Worm (Caenorhabditis elegans) whole organism, midembryonic: ENCODE data around the gene Y73B6BL.270.

Experiments
- T22C8.4 ChIP-seq: fragments of 200-800 bp; sonication (Bioruptor generic); IDR thresholded peaks from 2 replicates; pipeline ENCODE4 v1.3.6; 2022; ENCODE audit warnings: missing genetic modification characterization, missing compliant biosample characterization
- cog-1 ChIP-seq: sonication (generic microtip); optimal IDR thresholded peaks from 2 replicates; lab custom pipeline; 2016; ENCODE audit warnings: missing genetic modification characterization, missing compliant biosample characterization
- flt-1 ChIP-seq: fragments of 200-800 bp; sonication (Bioruptor generic); IDR thresholded peaks from 2 replicates; pipeline ENCODE4 v1.3.6; 2022; ENCODE audit warnings: missing genetic modification characterization, missing compliant biosample characterization
- klf-2 ChIP-seq: fragments of 200-800 bp; sonication (Bioruptor generic); conservative IDR thresholded peaks from 2 replicates; pipeline ENCODE4 v1.3.6; 2022; ENCODE audit warnings: missing genetic modification reagents, missing genetic modification characterization, missing compliant biosample characterization
- med-1 ChIP-seq: sonication (generic microtip); optimal IDR thresholded peaks from 2 replicates; lab custom pipeline; 2017; ENCODE audit warnings: missing genetic modification characterization, mild to moderate bottlenecking, missing compliant biosample characterization, antibody characterized with exemption, missing genetic modification reagents; ENCODE audit not compliant: insufficient read depth
- ref-1 ChIP-seq: fragments of 200-800 bp; sonication (Bioruptor generic); conservative IDR thresholded peaks from 2 replicates; pipeline ENCODE4 v1.3.6; 2022; ENCODE audit warnings: missing genetic modification reagents, missing genetic modification characterization, missing compliant biosample characterization
- tab-1 ChIP-seq: fragments of 200-800 bp; sonication (Bioruptor generic); IDR thresholded peaks from 2 replicates; pipeline ENCODE4 v1.3.6; 2022; ENCODE audit warnings: missing genetic modification characterization, missing compliant biosample characterization
- ztf-23 ChIP-seq: fragments of 200-800 bp; sonication (Bioruptor generic); IDR thresholded peaks from 2 replicates; pipeline ENCODE4 v1.3.6; 2022; ENCODE audit warnings: missing genetic modification reagents, missing genetic modification characterization, missing compliant biosample characterization
- ztf-29 ChIP-seq: fragments of 200-800 bp; sonication (Bioruptor generic); IDR thresholded peaks from 2 replicates; pipeline ENCODE4 v1.3.6; 2022; ENCODE audit warnings: missing genetic modification reagents, missing genetic modification characterization, missing compliant biosample characterization

The Y73B6BL.270 gene

DNA sequence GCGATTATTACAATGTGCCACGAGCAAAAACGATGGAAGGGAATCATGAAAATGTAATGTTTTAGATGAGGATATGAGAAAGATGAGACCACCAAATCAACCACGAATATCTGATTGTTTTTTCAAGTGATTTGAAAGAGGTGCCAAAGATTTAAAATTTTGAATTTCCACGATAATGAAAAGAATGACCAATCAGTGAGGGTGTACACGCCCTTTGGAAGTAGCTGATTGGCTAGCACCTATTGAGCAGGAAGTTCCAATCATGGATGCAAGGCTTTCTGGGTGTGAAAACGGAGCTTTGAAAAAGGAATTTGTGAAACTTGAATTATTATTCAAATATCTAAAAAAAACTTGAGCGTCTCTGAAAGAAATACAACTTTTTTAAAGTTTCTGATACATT, 26.4 kb downstream of the Y73B6BL.270 start:
- no peak for TF ChIP-seq ztf-23 (GFP tag; lab: Robert Waterston, UW)
- no peak for TF ChIP-seq cog-1 (tag; lab: Kevin White, UChicago)
- TF ChIP-seq med-1 (GFP tag; lab: Kevin White, UChicago): no peak
- no peak for TF ChIP-seq T22C8.4 (GFP tag; lab: Robert Waterston, UW)
- no peak for TF ChIP-seq tab-1 (GFP tag; lab: Robert Waterston, UW)
- TF ChIP-seq ref-1: no peak
- TF ChIP-seq flt-1: no peak
- TF ChIP-seq ztf-29: no peak
- no peak for TF ChIP-seq klf-2 (GFP tag; lab: Robert Waterston, UW)

DNA sequence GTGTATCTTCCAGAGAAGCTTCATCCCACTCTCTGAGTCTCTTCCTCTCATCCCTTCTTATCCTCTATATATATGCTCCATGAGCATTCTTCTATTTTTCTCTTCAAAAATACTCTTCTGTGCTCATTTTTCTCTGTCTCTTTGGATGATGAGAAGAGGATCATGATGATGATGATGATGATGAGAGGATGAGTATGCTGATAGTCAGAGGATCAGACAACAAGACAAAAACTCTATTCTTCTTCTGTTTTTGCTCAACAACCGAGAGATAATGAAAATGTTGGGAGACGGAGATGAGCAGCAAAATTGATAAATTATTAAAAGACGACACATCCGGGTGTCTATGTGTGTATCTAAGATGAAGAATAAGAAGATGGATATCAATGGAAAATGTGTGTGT, 28.2 kb downstream of the Y73B6BL.270 start:
- no peak for TF ChIP-seq ztf-29
- TF ChIP-seq tab-1 (GFP tag; lab: Robert Waterston, UW): no peak
- no peak for TF ChIP-seq T22C8.4 (GFP tag; lab: Robert Waterston, UW)
- no peak for TF ChIP-seq med-1 (GFP tag; lab: Kevin White, UChicago)
- TF ChIP-seq ztf-23 (GFP tag; lab: Robert Waterston, UW): no peak
- TF ChIP-seq cog-1 (tag; lab: Kevin White, UChicago): no peak
- no peak for TF ChIP-seq flt-1
- no peak for TF ChIP-seq klf-2 (GFP tag; lab: Robert Waterston, UW)
- TF ChIP-seq ref-1: no peak

DNA sequence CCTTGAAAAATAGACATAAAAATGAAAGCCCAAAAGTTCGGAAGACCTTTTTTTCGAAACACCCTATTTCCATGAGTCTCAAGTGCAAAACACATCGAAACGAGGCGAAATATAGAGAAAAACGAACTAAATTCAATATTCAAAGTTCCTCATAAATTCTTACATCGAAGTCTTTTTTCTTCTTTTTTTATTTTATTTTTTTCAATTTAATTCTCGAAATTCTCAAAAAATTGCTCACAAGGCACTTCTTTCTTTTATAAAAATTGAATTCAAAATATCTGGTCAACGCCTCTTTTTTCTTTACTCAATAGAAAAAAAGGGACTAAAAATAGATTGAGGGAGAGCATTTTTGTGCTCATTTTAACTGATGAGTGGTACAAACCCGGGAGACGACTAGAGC, 30.0 kb downstream of the Y73B6BL.270 start:
- TF ChIP-seq tab-1 (GFP tag; lab: Robert Waterston, UW) (no peak), ztf-29 (no peak), cog-1 (tag; lab: Kevin White, UChicago) (no peak), ref-1 (no peak), med-1 (GFP tag; lab: Kevin White, UChicago) (no peak), T22C8.4 (GFP tag; lab: Robert Waterston, UW) (no peak), klf-2 (GFP tag; lab: Robert Waterston, UW) (no peak), flt-1 (no peak), ztf-23 (GFP tag; lab: Robert Waterston, UW) (no peak)

DNA sequence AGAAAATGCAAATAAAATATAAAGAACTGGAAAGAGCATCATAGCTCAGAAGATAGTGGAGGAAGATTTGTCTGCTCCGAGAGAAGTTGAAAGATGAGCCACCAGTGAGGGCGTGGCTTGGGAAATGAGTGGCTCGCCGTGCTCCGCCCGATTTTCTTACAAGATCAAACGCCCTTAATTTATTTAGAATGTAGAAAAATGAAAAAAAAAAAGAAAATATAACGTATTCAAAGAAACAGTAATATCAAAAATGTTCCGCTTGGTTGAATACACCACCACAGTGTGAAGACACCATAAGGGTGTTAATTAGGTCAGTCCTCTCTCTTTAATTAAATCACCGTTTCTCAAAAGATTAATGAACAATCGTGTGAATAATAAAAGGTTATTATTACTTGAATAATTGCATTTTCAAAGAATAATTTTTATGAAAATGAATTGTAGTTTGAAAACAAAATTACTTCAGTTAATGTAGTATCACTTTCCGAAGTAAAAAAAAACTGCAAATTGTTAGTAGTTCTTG, 37.3 kb downstream of the Y73B6BL.270 start, which contains the start of gene sfrp-1:
Gene sfrp-1 (minus strand): TSS at position 51 of the 520 bp plus-strand sequence.
- TF ChIP-seq cog-1 (tag; lab: Kevin White, UChicago): no peak
- TF ChIP-seq T22C8.4 (GFP tag; lab: Robert Waterston, UW): no peak
- TF ChIP-seq ztf-23 (GFP tag; lab: Robert Waterston, UW): no peak
- no peak for TF ChIP-seq tab-1 (GFP tag; lab: Robert Waterston, UW)
- TF ChIP-seq ztf-29: no peak
- TF ChIP-seq klf-2 (GFP tag; lab: Robert Waterston, UW): no peak
- TF ChIP-seq med-1 (GFP tag; lab: Kevin White, UChicago): no peak
- TF ChIP-seq ref-1: no peak
- TF ChIP-seq flt-1: no peak

DNA sequence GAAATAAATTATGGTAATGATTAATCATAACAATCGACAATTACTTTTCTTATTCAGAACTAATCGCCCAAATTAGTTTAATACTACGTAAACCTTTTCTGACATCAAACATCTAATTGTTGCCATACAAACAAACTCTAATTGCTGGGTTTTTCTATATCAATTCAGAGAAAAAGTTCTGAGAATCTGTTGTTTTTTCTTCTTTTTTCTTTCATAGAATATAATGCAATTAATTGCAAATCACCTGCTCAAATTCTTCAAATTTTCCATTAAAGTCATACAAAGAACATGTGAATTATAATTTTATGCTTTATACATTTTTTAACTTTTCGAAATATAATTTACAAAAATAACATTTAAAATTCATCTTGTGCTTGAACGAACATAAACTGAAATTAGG, 38.3 kb downstream of the Y73B6BL.270 start:
- no peak for TF ChIP-seq T22C8.4 (GFP tag; lab: Robert Waterston, UW)
- no peak for TF ChIP-seq med-1 (GFP tag; lab: Kevin White, UChicago)
- no peak for TF ChIP-seq tab-1 (GFP tag; lab: Robert Waterston, UW)
- TF ChIP-seq cog-1 (tag; lab: Kevin White, UChicago): no peak
- no peak for TF ChIP-seq ztf-29
- TF ChIP-seq ztf-23 (GFP tag; lab: Robert Waterston, UW): no peak
- no peak for TF ChIP-seq ref-1
- TF ChIP-seq klf-2 (GFP tag; lab: Robert Waterston, UW): no peak
- no peak for TF ChIP-seq flt-1

DNA sequence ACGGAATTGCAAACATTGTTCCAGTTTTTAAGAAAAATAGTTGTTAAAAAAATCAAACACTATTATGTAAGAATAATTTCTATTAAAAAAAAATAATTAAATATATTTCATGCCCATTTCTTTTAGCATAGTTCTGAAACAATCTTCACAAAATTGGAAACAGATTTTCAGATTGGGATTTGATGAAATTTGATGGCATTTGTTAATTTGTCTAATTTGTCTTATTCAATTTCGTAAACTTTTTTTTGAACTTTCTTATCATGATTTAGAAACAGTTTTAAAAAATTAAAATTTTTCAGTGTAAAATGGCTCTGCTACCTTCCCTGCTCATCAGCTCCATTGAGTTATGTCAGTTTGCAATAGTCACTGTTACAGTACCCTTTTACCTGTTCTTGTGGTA, 39.7 kb downstream of the Y73B6BL.270 start, which contains the start of gene srv-13:
Gene srv-13 (plus strand): TSS at position 301 of the 400 bp plus-strand sequence.
- no peak for TF ChIP-seq ref-1
- no peak for TF ChIP-seq ztf-23 (GFP tag; lab: Robert Waterston, UW)
- TF ChIP-seq med-1 (GFP tag; lab: Kevin White, UChicago): no peak
- TF ChIP-seq klf-2 (GFP tag; lab: Robert Waterston, UW): no peak
- TF ChIP-seq T22C8.4 (GFP tag; lab: Robert Waterston, UW): no peak
- TF ChIP-seq cog-1 (tag; lab: Kevin White, UChicago): no peak
- no peak for TF ChIP-seq ztf-29
- no peak for TF ChIP-seq tab-1 (GFP tag; lab: Robert Waterston, UW)
- no peak for TF ChIP-seq flt-1

DNA sequence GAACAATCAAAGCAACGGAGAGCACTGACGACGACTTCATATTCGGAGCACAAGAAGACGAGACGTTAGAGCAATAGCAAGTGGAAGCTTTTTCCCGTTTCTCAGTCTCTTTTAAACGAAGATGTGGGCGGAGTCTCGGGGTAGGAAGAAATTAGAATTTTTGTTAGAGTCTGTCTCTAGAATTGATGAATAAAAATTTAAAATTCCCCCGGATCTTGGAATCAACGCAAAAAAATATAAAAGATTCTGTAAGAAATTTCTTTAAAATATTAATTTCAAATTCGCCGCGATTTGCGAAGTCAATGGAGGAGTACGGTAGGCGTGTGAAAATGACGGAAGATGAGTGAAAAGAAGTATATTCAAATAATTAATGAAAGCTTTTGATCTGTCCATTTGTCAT, 48.3 kb downstream of the Y73B6BL.270 start, which contains the start of gene nlp-71:
Gene nlp-71 (minus strand): TSS at position 101 of the 400 bp plus-strand sequence.
- no peak for TF ChIP-seq tab-1 (GFP tag; lab: Robert Waterston, UW)
- TF ChIP-seq klf-2 (GFP tag; lab: Robert Waterston, UW): no peak
- no peak for TF ChIP-seq ref-1
- TF ChIP-seq ztf-23 (GFP tag; lab: Robert Waterston, UW): no peak
- TF ChIP-seq cog-1 (tag; lab: Kevin White, UChicago): no peak
- no peak for TF ChIP-seq ztf-29
- no peak for TF ChIP-seq flt-1
- no peak for TF ChIP-seq T22C8.4 (GFP tag; lab: Robert Waterston, UW)
- TF ChIP-seq med-1 (GFP tag; lab: Kevin White, UChicago): no peak

DNA sequence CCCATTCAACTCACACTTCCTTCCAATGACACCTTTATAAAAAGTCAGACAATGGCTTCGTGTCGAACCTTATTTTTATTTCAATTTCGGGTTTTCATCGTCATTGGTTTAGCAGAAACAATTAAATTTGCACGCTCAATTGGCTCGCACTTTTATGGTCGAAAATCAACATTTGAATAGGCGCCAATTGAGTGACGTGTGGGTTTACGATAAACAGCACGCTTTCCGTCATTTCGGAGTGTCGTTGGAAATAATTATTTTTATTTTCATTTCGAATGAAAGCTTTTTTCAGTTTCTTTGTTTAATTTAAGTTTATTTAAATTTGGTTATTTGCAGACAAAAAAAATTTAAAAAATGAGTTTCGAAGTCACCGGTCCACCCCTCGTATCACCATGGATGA, 50.0 kb downstream of the Y73B6BL.270 start, which contains the start of gene exos-2:
Gene exos-2 (plus strand): TSS at position 330 of the 400 bp plus-strand sequence.
- no peak for TF ChIP-seq tab-1 (GFP tag; lab: Robert Waterston, UW)
- TF ChIP-seq ztf-29: no peak
- TF ChIP-seq cog-1 (tag; lab: Kevin White, UChicago): peak; percentile 6
- TF ChIP-seq flt-1: no peak
- TF ChIP-seq T22C8.4 (GFP tag; lab: Robert Waterston, UW): no peak

DNA sequence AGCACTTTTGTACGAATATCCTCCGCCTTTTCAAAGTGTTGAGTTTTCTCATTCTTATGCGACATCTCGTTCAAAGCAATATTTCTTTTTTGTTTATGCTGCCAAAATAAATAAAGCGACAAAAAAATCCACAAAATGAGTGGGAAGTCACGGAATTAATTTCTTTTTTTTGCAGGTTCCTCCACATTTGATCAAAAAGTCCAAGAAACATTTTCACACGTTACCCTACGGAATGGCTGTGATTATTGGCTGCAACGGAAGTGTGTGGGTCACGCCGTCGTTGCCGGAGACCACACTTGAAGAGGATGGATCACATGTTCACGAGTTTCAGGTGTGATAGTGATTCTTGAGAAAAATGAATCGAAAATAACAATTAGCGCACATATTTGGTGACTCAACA, 51.4 kb downstream of the Y73B6BL.270 start, which contains the start of gene Y73B6BL.22:
Gene Y73B6BL.22 (minus strand): TSS at position 101 of the 400 bp plus-strand sequence.
- TF ChIP-seq ztf-29 (no peak), T22C8.4 (GFP tag; lab: Robert Waterston, UW) (no peak), flt-1 (no peak), cog-1 (tag; lab: Kevin White, UChicago) (no peak), ztf-23 (GFP tag; lab: Robert Waterston, UW) (no peak)
